Fruit fly (Drosophila melanogaster): ENCODE results near the gene CG44194.

CG44194 gene

DNA sequence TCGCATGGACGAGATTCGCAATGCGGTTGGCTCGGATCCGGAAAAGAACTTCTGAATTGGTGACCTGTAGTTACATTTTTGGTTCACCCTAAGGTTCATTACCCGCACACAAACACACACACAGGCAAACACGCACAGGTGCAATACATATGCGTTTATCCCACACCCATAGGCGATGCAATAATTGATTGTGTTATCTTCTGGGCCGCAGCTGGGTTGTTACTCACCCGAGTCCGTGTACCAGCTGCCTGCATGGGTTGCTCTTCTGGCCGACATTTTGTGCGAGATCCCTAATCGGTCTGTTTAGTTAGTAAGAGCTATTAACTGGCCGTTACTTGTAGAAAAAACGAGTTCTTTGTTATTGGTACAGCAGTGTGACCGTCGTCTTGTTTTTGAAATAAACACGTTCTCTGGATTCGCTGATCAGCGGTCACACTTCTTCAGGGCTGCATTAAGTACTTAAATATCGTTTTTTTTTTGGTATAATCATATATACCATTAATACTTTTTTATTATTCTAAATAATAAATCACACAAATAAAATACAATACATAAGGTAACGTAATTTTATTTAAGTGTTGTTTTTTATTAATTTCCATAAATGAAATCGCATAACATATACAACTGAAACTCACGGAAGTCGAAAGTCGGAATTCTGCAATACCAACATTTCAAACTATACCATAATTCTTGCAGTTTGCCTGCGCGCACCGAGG lies 13.5 kb upstream of the CG44194 start, which contains the start of gene CG8031 (continued):
- TF ChIP-seq stwl (tag; optimal IDR thresholded peaks at IDR 0.05) (no peak), gem (tag; optimal IDR thresholded peaks at IDR 0.05) (no peak), CG8359 (GFP tag; optimal IDR thresholded peaks at IDR 0.05; ENCODE audit: borderline replicate concordance) (no peak), Mes4 (GFP tag; optimal IDR thresholded peaks at IDR 0.05) (no peak), bowl (GFP tag; IDR thresholded peaks at IDR 0.05) (no peak), dpn (GFP tag; optimal IDR thresholded peaks at IDR 0.05) (no peak), hb (GFP tag; IDR thresholded peaks at IDR 0.05; ENCODE audit: partially characterized antibody) (no peak), CG3995 (GFP tag; optimal IDR thresholded peaks at IDR 0.05) (no peak), CG17186 (GFP tag; optimal IDR thresholded peaks at IDR 0.05) (peak; percentile 52), ci (GFP tag; IDR thresholded peaks at IDR 0.05) (0 out of 3 replicates have a peak, but pooled peaks have one; percentile 5), ttk (GFP tag; IDR thresholded peaks at IDR 0.05) (no peak), Tbp (GFP tag; optimal IDR thresholded peaks at IDR 0.05) (no peak), Adf1 (GFP tag; IDR thresholded peaks at IDR 0.05) (no peak), jumu (GFP tag; optimal IDR thresholded peaks at IDR 0.05) (no peak), Ptx1 (GFP tag; IDR thresholded peaks at IDR 0.05) (no peak), Optix (GFP tag; IDR thresholded peaks at IDR 0.05) (no peak), p53 (GFP tag; optimal IDR thresholded peaks at IDR 0.05) (no peak), CG8944 (GFP tag; optimal IDR thresholded peaks at IDR 0.05) (no peak), CG34224 (GFP tag; IDR thresholded peaks at IDR 0.05; ENCODE audit: partially characterized antibody) (peak; percentile 28; the same call in 2 of the 3 replicates), CG31224 (GFP tag; IDR thresholded peaks at IDR 0.05) (no peak), Dll (GFP tag; IDR thresholded peaks at IDR 0.05; ENCODE audit: partially characterized antibody) (0 out of 4 replicates have a peak, but pooled peaks have one; percentile 17), org-1 (GFP tag; optimal IDR thresholded peaks at IDR 0.05) (no peak), ham (GFP tag; IDR thresholded peaks at IDR 0.05) (no peak), CG6791 (GFP tag; IDR thresholded peaks at IDR 0.05; ENCODE audit: partially characterized antibody) (no peak; the same call in 2 of the 3 replicates), sc (optimal IDR thresholded peaks at IDR 0.05) (no peak), sc (GFP tag; optimal IDR thresholded peaks at IDR 0.05) (no peak), HLHmδ (GFP tag; optimal IDR thresholded peaks at IDR 0.05) (no peak), CG32767 (GFP tag; IDR thresholded peaks at IDR 0.05) (no peak), CG4854 (GFP tag; optimal IDR thresholded peaks at IDR 0.05) (no peak), CG15269 (tag; optimal IDR thresholded peaks at IDR 0.05) (no peak), CG5245 (GFP tag; optimal IDR thresholded peaks at IDR 0.05) (no peak), pnt (GFP tag; optimal IDR thresholded peaks at IDR 0.05) (no peak), CG3726 (GFP tag; IDR thresholded peaks at IDR 0.05) (no peak), tio (GFP tag; optimal IDR thresholded peaks at IDR 0.05) (no peak), tll (GFP tag; optimal IDR thresholded peaks at IDR 0.05) (peak in 1 of 2 experiments; percentile 5), Kr (GFP tag; optimal IDR thresholded peaks at IDR 0.05) (no peak), HHEX (GFP tag; optimal IDR thresholded peaks at IDR 0.05) (no peak), Sin3A (optimal IDR thresholded peaks at IDR 0.05) (peak; percentile 91), CG11560 (tag; IDR thresholded peaks at IDR 0.05) (no peak), CG9215 (GFP tag; IDR thresholded peaks at IDR 0.05) (no peak), kni (GFP tag; optimal IDR thresholded peaks at IDR 0.05) (no peak)

DNA sequence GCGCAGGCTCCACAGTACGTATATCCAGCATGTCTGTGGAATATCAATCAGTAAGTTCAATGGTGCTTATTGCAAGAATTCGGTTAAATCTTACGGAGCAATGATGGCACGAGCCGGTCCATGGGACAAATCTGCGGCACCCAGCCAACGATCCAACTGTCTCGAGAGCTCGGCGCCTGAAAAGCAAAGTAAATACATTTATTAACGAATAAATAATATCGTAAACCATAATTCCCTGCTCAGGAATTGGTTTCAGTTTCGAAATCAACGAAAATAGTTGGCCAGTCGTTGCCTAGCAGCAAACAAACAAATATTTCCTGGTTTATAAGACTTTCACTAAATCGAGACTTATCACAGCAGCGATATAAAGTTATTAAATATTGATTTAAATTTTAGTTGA lies 12.1 kb upstream of the CG44194 start, which contains the start of gene CG11656:
Gene CG11656 (plus strand): TSS at position 301 of the 400 bp plus-strand sequence.
- TF ChIP-seq H2.0 (GFP tag; IDR thresholded peaks at IDR 0.05) = no peak
- no peak for TF ChIP-seq CG31365 (tag; optimal IDR thresholded peaks at IDR 0.05)
- TF ChIP-seq CG2202 (tag; optimal IDR thresholded peaks at IDR 0.05) = no peak

Measured in whole organism, embryonic.